Worm (Caenorhabditis elegans) whole organism, L3 larva: ENCODE results near the gene Y46G5A.14.

Source experiments
- R02D3.7 ChIP-seq: fragments of 150-350 bp; optimal IDR thresholded peaks from 2 replicates; lab custom pipeline; 2014; ENCODE audit warnings: missing biosample characterization, missing genetic modification characterization
- ceh-16 ChIP-seq: sonication (generic microtip); optimal IDR thresholded peaks from 2 replicates; lab custom pipeline; 2017; ENCODE audit warnings: missing biosample characterization, missing genetic modification characterization
- fos-1 ChIP-seq: fragments of 150-350 bp; optimal IDR thresholded peaks from 2 replicates; lab custom pipeline; 2014; ENCODE audit warnings: missing biosample characterization, missing genetic modification characterization
- jun-1 ChIP-seq: fragments of 150-350 bp; optimal IDR thresholded peaks from 2 replicates; lab custom pipeline; 2014; ENCODE audit warnings: missing biosample characterization, missing genetic modification reagents, missing genetic modification characterization
- lin-15B ChIP-seq: fragments of 150-350 bp; optimal IDR thresholded peaks from 2 replicates; lab custom pipeline; 2014; ENCODE audit warnings: missing biosample characterization, missing genetic modification characterization
- lsy-12 ChIP-seq: sonication (generic microtip); optimal IDR thresholded peaks from 2 replicates; lab custom pipeline; 2016; ENCODE audit warnings: mild to moderate bottlenecking, missing genetic modification characterization, missing compliant biosample characterization
- nhr-67 ChIP-seq: fragments of 150-350 bp; optimal IDR thresholded peaks from 2 replicates; lab custom pipeline; 2014; ENCODE audit warnings: missing biosample characterization, missing genetic modification characterization
- nhr-76 ChIP-seq: fragments of 150-350 bp; sonication (generic microtip); optimal IDR thresholded peaks from 5 replicates; lab custom pipeline; 2014; ENCODE audit warnings: missing biosample characterization, missing genetic modification characterization
- nhr-77 ChIP-seq: fragments of 150-350 bp; optimal IDR thresholded peaks from 2 replicates; lab custom pipeline; 2014; ENCODE audit warnings: missing biosample characterization, missing genetic modification characterization
- pha-4 ChIP-seq: fragments of 150-350 bp; optimal IDR thresholded peaks from 2 replicates; lab custom pipeline; 2014; ENCODE audit warnings: missing biosample characterization, missing genetic modification reagents, missing genetic modification characterization
- skn-1 ChIP-seq: fragments of 150-350 bp; optimal IDR thresholded peaks from 2 replicates; lab custom pipeline; 2014; ENCODE audit warnings: missing biosample characterization, missing genetic modification characterization
- zag-1 ChIP-seq: fragments of 150-350 bp; optimal IDR thresholded peaks from 2 replicates; lab custom pipeline; 2014; ENCODE audit warnings: missing biosample characterization, missing genetic modification characterization
- ztf-11 ChIP-seq: fragments of 150-350 bp; optimal IDR thresholded peaks from 2 replicates; lab custom pipeline; 2014; ENCODE audit warnings: missing biosample characterization, missing genetic modification characterization

- TF ChIP-seq R02D3.7 (tag; lab: Kevin White, UChicago) (no peak), nhr-76 (tag; lab: Kevin White, UChicago) (no peak), zag-1 (no peak), ceh-16 (tag; lab: Kevin White, UChicago) (no peak), lin-15B (peak; percentile 79), nhr-67 (tag; lab: Kevin White, UChicago) (no peak), jun-1 (tag; lab: Kevin White, UChicago) (no peak), ztf-11 (tag; lab: Kevin White, UChicago) (no peak), skn-1 (tag; lab: Kevin White, UChicago) (no peak), fos-1 (tag; lab: Kevin White, UChicago) (no peak), pha-4 (peak; percentile 21), nhr-77 (tag; lab: Kevin White, UChicago) (no peak), lsy-12 (no peak)
Observed at ce11 chrII:12805765-12806384, 31.4 kb downstream of the Y46G5A.14 start.
